Fruit fly (Drosophila melanogaster) whole organism, embryonic: ENCODE data around the gene CG12301.

Source experiments
- ATbp ChIP-seq: fragments of 200-800 bp; sonication (Bioruptor generic); optimal IDR thresholded peaks from 2 replicates; lab custom pipeline; 2017; ENCODE audit warnings: missing biosample characterization, mild to moderate bottlenecking, missing genetic modification characterization, missing genetic modification reagents
- CG11398 ChIP-seq: fragments of 200-800 bp; sonication (Bioruptor generic); optimal IDR thresholded peaks from 2 replicates; lab custom pipeline; 2016; ENCODE audit warnings: missing biosample characterization, missing genetic modification characterization
- CG11504 ChIP-seq: fragments of 200-800 bp; sonication (Bioruptor generic); optimal IDR thresholded peaks from 3 replicates; lab custom pipeline; 2019; ENCODE audit warnings: missing biosample characterization, mild to moderate bottlenecking, missing genetic modification characterization, moderate library complexity
- CG11696 ChIP-seq: fragments of 200-800 bp; sonication (Bioruptor generic); IDR thresholded peaks from 2 replicates; pipeline ENCODE4 v1.3.6; 2022; ENCODE audit warnings: missing biosample characterization, missing genetic modification characterization
- CG12769 ChIP-seq: fragments of 200-800 bp; sonication (Bioruptor generic); optimal IDR thresholded peaks from 2 replicates; lab custom pipeline; 2019; ENCODE audit warnings: missing biosample characterization, mild to moderate bottlenecking, missing genetic modification characterization, moderate library complexity
- CG13123 ChIP-seq: fragments of 200-800 bp; sonication (Bioruptor generic); optimal IDR thresholded peaks from 2 replicates; lab custom pipeline; 2016; ENCODE audit warnings: missing biosample characterization, missing genetic modification characterization
- CG13624 ChIP-seq: fragments of 200-800 bp; sonication (Bioruptor generic); optimal IDR thresholded peaks from 2 replicates; lab custom pipeline; 2016; ENCODE audit warnings: missing biosample characterization, missing genetic modification characterization
- CG14441 ChIP-seq: fragments of 200-800 bp; sonication (Bioruptor generic); IDR thresholded peaks from 2 replicates; pipeline ENCODE4 v1.3.6; 2022; ENCODE audit warnings: missing biosample characterization, missing genetic modification characterization
- CG15696 ChIP-seq: fragments of 200-800 bp; sonication (Bioruptor generic); optimal IDR thresholded peaks from 2 replicates; lab custom pipeline; 2019; ENCODE audit warnings: missing biosample characterization, mild to moderate bottlenecking, missing genetic modification characterization, moderate library complexity
- CG17361 ChIP-seq: fragments of 200-800 bp; sonication (Bioruptor generic); IDR thresholded peaks from 3 replicates; pipeline ENCODE4 v1.3.6; 2022; ENCODE audit warnings: missing biosample characterization, missing genetic modification characterization
- CG2678 ChIP-seq: fragments of 200-800 bp; sonication (Bioruptor generic); optimal IDR thresholded peaks from 3 replicates; lab custom pipeline; 2019; ENCODE audit warnings: missing biosample characterization, mild to moderate bottlenecking, missing genetic modification characterization, moderate library complexity
- CG31388 ChIP-seq: fragments of 200-800 bp; sonication (Bioruptor generic); optimal IDR thresholded peaks from 2 replicates; lab custom pipeline; 2016; ENCODE audit warnings: missing biosample characterization, missing genetic modification characterization
- CG3838 ChIP-seq: fragments of 200-800 bp; sonication (Bioruptor generic); optimal IDR thresholded peaks from 3 replicates; lab custom pipeline; 2016; ENCODE audit warnings: missing biosample characterization, missing genetic modification characterization
- CG4404 ChIP-seq: fragments of 200-800 bp; sonication (Bioruptor generic); IDR thresholded peaks from 2 replicates; pipeline ENCODE4 v1.3.6; 2022; ENCODE audit warnings: missing biosample characterization, missing genetic modification characterization
- CG4424 ChIP-seq: fragments of 200-800 bp; sonication (Bioruptor generic); optimal IDR thresholded peaks from 3 replicates; lab custom pipeline; 2016; ENCODE audit warnings: missing biosample characterization, missing genetic modification characterization
- CG4707 ChIP-seq: fragments of 200-800 bp; sonication (Bioruptor generic); optimal IDR thresholded peaks from 2 replicates; lab custom pipeline; 2018; ENCODE audit warnings: missing biosample characterization, mild to moderate bottlenecking, missing genetic modification characterization, moderate library complexity
- CG7357 ChIP-seq: fragments of 200-800 bp; sonication (Bioruptor generic); IDR thresholded peaks from 3 replicates; pipeline ENCODE4 v1.3.6; 2022; ENCODE audit warnings: missing biosample characterization, missing genetic modification characterization
- CG8359 ChIP-seq: fragments of 200-800 bp; sonication (Bioruptor generic); optimal IDR thresholded peaks from 2 replicates; lab custom pipeline; 2017; ENCODE audit warnings: missing biosample characterization, mild to moderate bottlenecking, missing genetic modification characterization, borderline replicate concordance
- CG8765 ChIP-seq: fragments of 200-800 bp; sonication (Bioruptor generic); IDR thresholded peaks from 2 replicates; pipeline ENCODE4 v1.3.6; 2022; ENCODE audit warnings: missing biosample characterization, missing genetic modification characterization
- CG9215 ChIP-seq: fragments of 200-800 bp; sonication (Bioruptor generic); IDR thresholded peaks from 2 replicates; pipeline ENCODE4 v1.3.6; 2022; ENCODE audit warnings: missing biosample characterization, missing genetic modification characterization
- CG9609 ChIP-seq: fragments of 200-800 bp; sonication (Bioruptor generic); optimal IDR thresholded peaks from 3 replicates; lab custom pipeline; 2016; ENCODE audit warnings: missing biosample characterization, missing genetic modification characterization
- CG9727 ChIP-seq: fragments of 200-800 bp; sonication (Bioruptor generic); optimal IDR thresholded peaks from 3 replicates; lab custom pipeline; 2017; ENCODE audit warnings: missing biosample characterization, mild to moderate bottlenecking, missing genetic modification characterization
- CG9932 ChIP-seq: fragments of 200-800 bp; sonication (Bioruptor generic); IDR thresholded peaks from 2 replicates; pipeline ENCODE4 v1.3.6; 2022; ENCODE audit warnings: missing biosample characterization, missing genetic modification characterization
- H15 ChIP-seq: fragments of 200-800 bp; sonication (Bioruptor generic); IDR thresholded peaks from 3 replicates; pipeline ENCODE4 v1.3.6; 2022; ENCODE audit warnings: missing biosample characterization, missing genetic modification characterization
- HLH3B ChIP-seq: fragments of 200-800 bp; sonication (Bioruptor generic); IDR thresholded peaks from 2 replicates; pipeline ENCODE4 v1.3.6; 2022; ENCODE audit warnings: missing biosample characterization, missing genetic modification characterization
- Mrtf ChIP-seq: fragments of 200-800 bp; sonication (Bioruptor generic); IDR thresholded peaks from 3 replicates; pipeline ENCODE4 v1.3.6; 2022; ENCODE audit warnings: missing biosample characterization, missing genetic modification characterization
- NC2β ChIP-seq: fragments of 200-800 bp; sonication (Bioruptor generic); optimal IDR thresholded peaks from 2 replicates; lab custom pipeline; 2016; ENCODE audit warnings: missing biosample characterization, missing genetic modification characterization
- Ptx1 ChIP-seq: fragments of 200-800 bp; sonication (Bioruptor generic); IDR thresholded peaks from 2 replicates; pipeline ENCODE4 v1.3.6; 2022; ENCODE audit warnings: missing biosample characterization, missing genetic modification characterization
- Rx ChIP-seq: fragments of 200-800 bp; sonication (Bioruptor generic); IDR thresholded peaks from 2 replicates; pipeline ENCODE4 v1.3.6; 2022; ENCODE audit warnings: missing biosample characterization, missing genetic modification characterization
- Sox102F ChIP-seq: fragments of 200-800 bp; sonication (Bioruptor generic); optimal IDR thresholded peaks from 2 replicates; lab custom pipeline; 2018; ENCODE audit warnings: missing biosample characterization, mild to moderate bottlenecking, missing genetic modification characterization, moderate library complexity
- ara ChIP-seq: fragments of 200-800 bp; sonication (Bioruptor generic); IDR thresholded peaks from 2 replicates; pipeline ENCODE4 v1.3.6; 2022; ENCODE audit warnings: missing biosample characterization, missing genetic modification characterization
- bcd ChIP-seq: fragments of 200-800 bp; sonication (Bioruptor generic); optimal IDR thresholded peaks from 2 replicates; lab custom pipeline; 2017; ENCODE audit warnings: missing biosample characterization, mild to moderate bottlenecking, missing genetic modification characterization
- dpn ChIP-seq, 2 experiments: fragments of 200-800 bp; sonication (Bioruptor generic); optimal IDR thresholded peaks; 3 replicates each; lab custom pipeline; 2016; ENCODE audit warnings: missing biosample characterization in 2 of 2, missing genetic modification characterization in 2 of 2
- fd64A ChIP-seq: fragments of 200-800 bp; sonication (Bioruptor generic); optimal IDR thresholded peaks from 3 replicates; lab custom pipeline; 2018; ENCODE audit warnings: missing biosample characterization, mild to moderate bottlenecking, missing genetic modification characterization
- knrl ChIP-seq: fragments of 200-800 bp; sonication (Bioruptor generic); IDR thresholded peaks from 3 replicates; pipeline ENCODE4 v1.3.6; 2022; ENCODE audit warnings: missing biosample characterization, missing genetic modification characterization; ENCODE audit not compliant: partially characterized antibody
- lilli ChIP-seq: fragments of 200-800 bp; sonication (Bioruptor generic); optimal IDR thresholded peaks from 3 replicates; lab custom pipeline; 2016; ENCODE audit warnings: missing biosample characterization, missing genetic modification characterization
- mirr ChIP-seq: fragments of 200-800 bp; sonication (Bioruptor generic); optimal IDR thresholded peaks from 3 replicates; lab custom pipeline; 2018; ENCODE audit warnings: missing biosample characterization, mild to moderate bottlenecking, missing genetic modification characterization
- nau ChIP-seq: fragments of 200-800 bp; sonication (Bioruptor generic); optimal IDR thresholded peaks from 3 replicates; lab custom pipeline; 2017; ENCODE audit warnings: missing biosample characterization, mild to moderate bottlenecking, missing genetic modification characterization, missing genetic modification reagents
- pfk ChIP-seq: fragments of 200-800 bp; sonication (Bioruptor generic); optimal IDR thresholded peaks from 2 replicates; lab custom pipeline; 2018; ENCODE audit warnings: missing biosample characterization, mild to moderate bottlenecking, missing genetic modification characterization, moderate library complexity
- prd ChIP-seq, 3 experiments: fragments of >200 bp in 2 of 3; fragments of 200-800 bp in 1 of 3; sonication (Bioruptor generic) in 1 of 3; optimal IDR thresholded peaks in 2 of 3; IDR thresholded peaks in 1 of 3; 2 replicates in 2 of 3; 3 replicates in 1 of 3; pipeline versions ENCODE4 v1.3.6 to Lab custom; 2017 to 2022; ENCODE audit warnings: missing biosample characterization in 1 of 3, missing genetic modification characterization in 1 of 3
- salm ChIP-seq: fragments of 200-800 bp; sonication (Bioruptor generic); optimal IDR thresholded peaks from 2 replicates; lab custom pipeline; 2018; ENCODE audit warnings: missing biosample characterization, mild to moderate bottlenecking, missing genetic modification characterization
- sd ChIP-seq: fragments of 200-800 bp; sonication (Bioruptor generic); optimal IDR thresholded peaks from 3 replicates; lab custom pipeline; 2018; ENCODE audit warnings: missing biosample characterization, mild to moderate bottlenecking, missing genetic modification characterization, moderate library complexity
- sens-2 ChIP-seq: fragments of 200-800 bp; sonication (Bioruptor generic); IDR thresholded peaks from 2 replicates; pipeline ENCODE4 v1.3.6; 2022; ENCODE audit warnings: missing biosample characterization, missing genetic modification characterization
- slbo ChIP-seq: fragments of 200-800 bp; sonication (Bioruptor generic); IDR thresholded peaks from 2 replicates; pipeline ENCODE4 v1.3.6; 2022; ENCODE audit warnings: missing biosample characterization, missing genetic modification characterization
- slp2 ChIP-seq: fragments of 200-800 bp; sonication (Bioruptor generic); optimal IDR thresholded peaks from 2 replicates; lab custom pipeline; 2016; ENCODE audit warnings: missing biosample characterization, missing genetic modification characterization
- stc ChIP-seq: fragments of 200-800 bp; sonication (Bioruptor generic); IDR thresholded peaks from 2 replicates; pipeline ENCODE4 v1.3.6; 2022; ENCODE audit warnings: missing biosample characterization, missing genetic modification characterization
- tap ChIP-seq: fragments of 200-800 bp; optimal IDR thresholded peaks from 3 replicates; lab custom pipeline; 2019; ENCODE audit warnings: missing biosample characterization, mild to moderate bottlenecking, missing genetic modification characterization, moderate library complexity
- tna ChIP-seq: fragments of 200-800 bp; sonication (Bioruptor generic); IDR thresholded peaks from 2 replicates; pipeline ENCODE4 v1.3.6; 2022; ENCODE audit warnings: missing biosample characterization, missing genetic modification characterization; ENCODE audit not compliant: partially characterized antibody
- toy ChIP-seq: fragments of 200-800 bp; sonication (Bioruptor generic); IDR thresholded peaks from 2 replicates; pipeline ENCODE4 v1.3.6; 2022; ENCODE audit warnings: missing biosample characterization, missing genetic modification characterization

The CG12301 gene

DNA sequence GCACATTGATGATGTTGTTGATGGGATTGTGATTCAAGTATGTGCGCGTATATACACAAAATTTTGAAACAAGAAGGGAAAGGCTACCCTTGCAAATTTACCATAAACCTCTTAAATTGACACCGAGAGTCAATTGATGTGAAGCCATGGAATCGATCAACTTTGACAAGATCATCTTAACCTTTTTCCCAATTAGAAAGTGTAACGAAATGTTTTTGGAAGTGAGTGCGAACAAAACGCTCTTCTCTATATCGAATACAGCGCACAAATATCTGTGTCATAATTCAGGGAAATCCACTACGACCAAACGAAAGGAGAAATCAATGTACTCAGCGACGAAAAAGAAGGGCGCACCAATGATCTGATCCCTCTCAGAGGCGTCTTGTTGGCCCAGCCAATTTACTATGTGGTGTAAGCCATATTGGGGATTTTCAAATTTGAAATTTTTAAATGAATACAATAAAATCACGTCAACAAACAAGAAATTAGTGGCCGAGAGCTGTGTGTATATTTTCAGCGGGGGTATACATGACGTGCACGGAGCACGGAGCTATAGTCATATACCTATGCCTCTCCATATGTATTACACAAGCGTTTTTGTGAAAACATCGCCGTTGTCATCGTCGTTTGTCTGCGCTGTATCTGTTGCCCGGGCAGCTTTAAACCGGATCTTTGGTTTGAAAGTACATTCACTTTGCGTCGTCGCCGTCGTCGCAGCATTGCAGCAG lies 47.0 kb upstream of the CG12301 start:
- no peak for TF ChIP-seq pfk (GFP tag; lab: Kevin White, UChicago)
- TF ChIP-seq prd (optimal IDR thresholded peaks at IDR 0.05; lab: Kevin White, UChicago): no peak
- 0 out of 3 replicates have a peak, but pooled peaks have one; percentile 17 for TF ChIP-seq prd (GFP tag; IDR thresholded peaks at IDR 0.05; lab: Robert Waterston, UW)
- TF ChIP-seq CG9215 (GFP tag; lab: Robert Waterston, UW): peak; percentile 11; the same call in 1 of the 2 replicates
- peak in 1 of 2 experiments; percentile 4 for TF ChIP-seq dpn (GFP tag; optimal IDR thresholded peaks at IDR 0.05; lab: Kevin White, UChicago)
- peak; percentile 14 for TF ChIP-seq CG13123 (GFP tag; lab: Kevin White, UChicago)
- TF ChIP-seq CG3838: no peak
- no peak for TF ChIP-seq CG17361 (GFP tag; lab: Robert Waterston, UW)
- TF ChIP-seq sd: no peak
- 0 out of 3 replicates have a peak, but pooled peaks have one; percentile 8 for TF ChIP-seq CG7357 (GFP tag; lab: Robert Waterston, UW)
- TF ChIP-seq slbo (GFP tag; lab: Robert Waterston, UW): 0 out of 2 replicates have a peak, but pooled peaks have one; percentile 5
- TF ChIP-seq tna (GFP tag; lab: Robert Waterston, UW): no peak
- TF ChIP-seq NC2β (GFP tag; lab: Kevin White, UChicago): no peak
- TF ChIP-seq CG4404 (GFP tag; lab: Robert Waterston, UW): no peak
- peak; percentile 24 for TF ChIP-seq CG4707
- peak; percentile 46 for TF ChIP-seq CG9932 (GFP tag; lab: Robert Waterston, UW)
- TF ChIP-seq fd64A (GFP tag; lab: Kevin White, UChicago): peak; percentile 42
- peak; percentile 45 for TF ChIP-seq stc
- TF ChIP-seq CG31388 (GFP tag; lab: Kevin White, UChicago): peak; percentile 10
- peak; percentile 29 for TF ChIP-seq lilli (GFP tag; lab: Kevin White, UChicago)
- TF ChIP-seq Ptx1 (GFP tag; lab: Robert Waterston, UW): peak; percentile 36; the same call in 1 of the 2 replicates
- TF ChIP-seq toy (GFP tag; lab: Robert Waterston, UW): 0 out of 2 replicates have a peak, but pooled peaks have one; percentile 17
- no peak for TF ChIP-seq CG11398 (GFP tag; lab: Kevin White, UChicago)
- peak; percentile 18 for TF ChIP-seq CG15696
- TF ChIP-seq salm (tag; lab: Kevin White, UChicago): no peak
- no peak for TF ChIP-seq nau (GFP tag; lab: Kevin White, UChicago)
- peak; percentile 58 for TF ChIP-seq Sox102F (GFP tag; lab: Kevin White, UChicago)
- peak; percentile 35 for TF ChIP-seq Rx (GFP tag; lab: Robert Waterston, UW)
- TF ChIP-seq mirr: no peak
- TF ChIP-seq slp2: no peak
- peak; percentile 57 for TF ChIP-seq HLH3B (GFP tag; lab: Robert Waterston, UW)
- no peak for TF ChIP-seq knrl (GFP tag; lab: Robert Waterston, UW)
- TF ChIP-seq CG12769 (tag; lab: Kevin White, UChicago): no peak
- peak; percentile 36 for TF ChIP-seq ATbp (GFP tag; lab: Kevin White, UChicago)
- peak; percentile 59 for TF ChIP-seq CG11504 (tag; lab: Kevin White, UChicago)
- TF ChIP-seq CG9609 (GFP tag; lab: Kevin White, UChicago): no peak
- no peak for TF ChIP-seq CG8765 (GFP tag; lab: Robert Waterston, UW)
- TF ChIP-seq H15 (GFP tag; lab: Robert Waterston, UW): no peak
- peak; percentile 59 for TF ChIP-seq ara (GFP tag; lab: Robert Waterston, UW)
- no peak for TF ChIP-seq Mrtf (GFP tag; lab: Robert Waterston, UW)
- TF ChIP-seq tap (tag; lab: Kevin White, UChicago): peak; percentile 43
- peak; percentile 28; the same call in 1 of the 2 replicates for TF ChIP-seq CG11696 (GFP tag; lab: Robert Waterston, UW)
- no peak for TF ChIP-seq CG8359
- peak; percentile 44 for TF ChIP-seq CG2678 (tag; lab: Kevin White, UChicago)
- peak; percentile 28 for TF ChIP-seq bcd (GFP tag; lab: Kevin White, UChicago)
- peak; percentile 40; the same call in 1 of the 2 replicates for TF ChIP-seq sens-2
- TF ChIP-seq CG9727: no peak
- peak; percentile 15 for TF ChIP-seq CG4424 (GFP tag; lab: Kevin White, UChicago)
- TF ChIP-seq CG13624 (GFP tag; lab: Kevin White, UChicago): peak; percentile 1
- TF ChIP-seq CG14441 (GFP tag; lab: Robert Waterston, UW): peak; percentile 49; the same call in 1 of the 2 replicates
